Worm (Caenorhabditis elegans): ENCODE data around the gene C24B9.3.

ce11 chrV:2666600-2666999 lies 44.8 kb downstream of the C24B9.3 start, which contains the start of gene W02G9.4:
- TF ChIP-seq snpc-4 (GFP tag; optimal IDR thresholded peaks at IDR 0.05), result no peak
- TF ChIP-seq snpc-4 (tag; optimal IDR thresholded peaks at IDR 0.05), result no peak
- no peak for TF ChIP-seq mel-28 (tag; optimal IDR thresholded peaks at IDR 0.05; ENCODE audit: borderline replicate concordance)
- TF ChIP-seq bed-1 (GFP tag; IDR thresholded peaks at IDR 0.05), result no peak
- TF ChIP-seq C17E4.6 (GFP tag; IDR thresholded peaks at IDR 0.05), result no peak
- TF ChIP-seq F22D6.2 (tag; optimal IDR thresholded peaks at IDR 0.05), result no peak
- TF ChIP-seq let-607 (tag; optimal IDR thresholded peaks at IDR 0.05), result no peak
- TF ChIP-seq Y79H2A.3 (GFP tag; conservative IDR thresholded peaks at IDR 0.05), result no peak
- TF ChIP-seq tbx-9 (tag; optimal IDR thresholded peaks at IDR 0.05; ENCODE audit: borderline replicate concordance), result no peak
- TF ChIP-seq attf-6 (GFP tag; IDR thresholded peaks at IDR 0.05), result no peak
- no peak for TF ChIP-seq egl-18 (GFP tag; IDR thresholded peaks at IDR 0.05)
- no peak for TF ChIP-seq efl-1 (GFP tag; optimal IDR thresholded peaks at IDR 0.05)
- TF ChIP-seq tbp1 (GFP tag; optimal IDR thresholded peaks at IDR 0.05), result no peak
- TF ChIP-seq ets-4 (GFP tag; optimal IDR thresholded peaks at IDR 0.05), result no peak
- no peak for TF ChIP-seq Y67H2A.10 (GFP tag; conservative IDR thresholded peaks at IDR 0.05)

All from whole organism, young adult.